Worm (Caenorhabditis elegans) whole organism, L4 larva: ENCODE results near the gene rskd-1.

ENCODE experiments used
- lin-1 ChIP-seq: fragments of 200-800 bp; sonication (Bioruptor generic); IDR thresholded peaks from 2 replicates; pipeline ENCODE4 v1.3.6; 2022; ENCODE audit warnings: missing genetic modification reagents, missing genetic modification characterization, missing compliant biosample characterization
- nhr-25 ChIP-seq: sonication (generic microtip); optimal IDR thresholded peaks from 2 replicates; lab custom pipeline; 2017; ENCODE audit warnings: missing genetic modification characterization, mild to moderate bottlenecking, missing compliant biosample characterization, antibody characterized with exemption, moderate library complexity, borderline replicate concordance; ENCODE audit not compliant: insufficient read depth
- skn-1 ChIP-seq: fragments of 150-350 bp; optimal IDR thresholded peaks from 2 replicates; lab custom pipeline; 2014; ENCODE audit warnings: missing biosample characterization, missing genetic modification characterization
- snpc-4 ChIP-seq: fragments of 150-350 bp; optimal IDR thresholded peaks from 2 replicates; lab custom pipeline; 2014; ENCODE audit warnings: missing biosample characterization, missing genetic modification characterization

ce11 chrV:12300166-12300565 is 11.8 kb upstream of the rskd-1 start:
- TF ChIP-seq lin-1 (GFP tag; lab: Robert Waterston, UW), result no peak
- TF ChIP-seq nhr-25 (tag; lab: Kevin White, UChicago), result no peak
- TF ChIP-seq skn-1, result no peak
- TF ChIP-seq snpc-4, result no peak
